Worm (Caenorhabditis elegans) whole organism, L4 larva: ENCODE data around the gene ehbp-1.

Source experiments
- ces-1 ChIP-seq: fragments of 150-350 bp; sonication (generic microtip); optimal IDR thresholded peaks from 4 replicates; lab custom pipeline; 2014; ENCODE audit warnings: missing biosample characterization, missing genetic modification reagents, missing genetic modification characterization
- mdt-29 ChIP-seq: fragments of 200-800 bp; sonication (Bioruptor generic); IDR thresholded peaks from 2 replicates; pipeline ENCODE4 v1.3.6; 2022; ENCODE audit warnings: missing genetic modification reagents, missing genetic modification characterization, missing compliant biosample characterization
- nhr-111 ChIP-seq: fragments of 200-800 bp; sonication (Bioruptor generic); optimal IDR thresholded peaks from 2 replicates; lab custom pipeline; 2018; ENCODE audit warnings: mild to moderate bottlenecking, missing genetic modification characterization, missing compliant biosample characterization
- nhr-6 ChIP-seq: fragments of 150-350 bp; optimal IDR thresholded peaks from 2 replicates; lab custom pipeline; 2014; ENCODE audit warnings: missing biosample characterization, missing genetic modification characterization
- pha-4 ChIP-seq, 2 experiments: fragments of 150-350 bp in 1 of 2; fragments of 200-800 bp in 1 of 2; sonication (Bioruptor generic) in 1 of 2; IDR thresholded peaks in 1 of 2; optimal IDR thresholded peaks in 1 of 2; 2 replicates each; pipeline versions ENCODE4 v1.3.6 to Lab custom; 2014 to 2022; ENCODE audit warnings: missing genetic modification characterization in 2 of 2, missing genetic modification reagents in 2 of 2, missing biosample characterization in 1 of 2, missing compliant biosample characterization in 1 of 2
- snpc-1.2 ChIP-seq: fragments of 200-800 bp; sonication (Bioruptor generic); IDR thresholded peaks from 2 replicates; pipeline ENCODE4 v1.3.6; 2022; ENCODE audit warnings: missing genetic modification reagents, missing genetic modification characterization, missing compliant biosample characterization

- no peak for TF ChIP-seq ces-1
- no peak for TF ChIP-seq mdt-29
- no peak for TF ChIP-seq nhr-6 (tag; lab: Kevin White, UChicago)
- TF ChIP-seq nhr-111 (GFP tag; lab: Kevin White, UChicago) = no peak
- TF ChIP-seq snpc-1.2 (GFP tag; lab: Robert Waterston, UW) = no peak
- TF ChIP-seq pha-4 (GFP tag; IDR thresholded peaks at IDR 0.05; lab: Robert Waterston, UW) = no peak
- TF ChIP-seq pha-4 (tag; optimal IDR thresholded peaks at IDR 0.05; lab: Kevin White, UChicago) = no peak
Measured at ce11 chrV:9531477-9531876, 19.0 kb upstream of the ehbp-1 start, which contains the start of the genes C50F4.10 and pfk-1.2.
